Worm (Caenorhabditis elegans) whole organism, young adult: ENCODE data around the gene atic-1.

Experiments used
- B0035.1 ChIP-seq: sonication (generic microtip); optimal IDR thresholded peaks from 2 replicates; lab custom pipeline; 2016; ENCODE audit warnings: missing genetic modification characterization, mild to moderate bottlenecking, missing compliant biosample characterization, missing genotype, missing genetic modification reagents
- C17E4.6 ChIP-seq: fragments of 200-800 bp; sonication (Bioruptor generic); IDR thresholded peaks from 2 replicates; pipeline ENCODE4 v1.3.6; 2022; ENCODE audit warnings: missing genetic modification reagents, missing genetic modification characterization, missing compliant biosample characterization
- D2030.7 ChIP-seq: fragments of 200-800 bp; sonication (Bioruptor generic); IDR thresholded peaks from 2 replicates; pipeline ENCODE4 v1.3.6; 2022; ENCODE audit warnings: missing genetic modification reagents, missing genetic modification characterization, missing compliant biosample characterization
- F10E7.11 ChIP-seq: sonication (generic microtip); optimal IDR thresholded peaks from 2 replicates; lab custom pipeline; 2017; ENCODE audit warnings: mild to moderate bottlenecking, missing genetic modification characterization, moderate library complexity, missing compliant biosample characterization
- F39B2.1 ChIP-seq: fragments of 200-800 bp; sonication (Bioruptor generic); IDR thresholded peaks from 2 replicates; pipeline ENCODE4 v1.3.6; 2022; ENCODE audit warnings: missing genetic modification reagents, missing genetic modification characterization, missing compliant biosample characterization
- F49E8.2 ChIP-seq: sonication (generic microtip); optimal IDR thresholded peaks from 3 replicates; lab custom pipeline; 2017; ENCODE audit warnings: missing genetic modification characterization, mild to moderate bottlenecking, missing compliant biosample characterization, antibody characterized with exemption, moderate library complexity; ENCODE audit not compliant: insufficient read depth
- F55B11.4 ChIP-seq: sonication (generic microtip); optimal IDR thresholded peaks from 2 replicates; lab custom pipeline; 2016; ENCODE audit warnings: missing compliant biosample characterization, missing genetic modification characterization, borderline replicate concordance; ENCODE audit not compliant: insufficient read depth
- F57A8.1 ChIP-seq: fragments of 200-800 bp; sonication (Bioruptor generic); optimal IDR thresholded peaks from 2 replicates; lab custom pipeline; 2018; ENCODE audit warnings: mild to moderate bottlenecking, missing genetic modification characterization, moderate library complexity, missing compliant biosample characterization
- K12H6.12 ChIP-seq: fragments of 200-800 bp; sonication (Bioruptor generic); optimal IDR thresholded peaks from 2 replicates; lab custom pipeline; 2018; ENCODE audit warnings: mild to moderate bottlenecking, missing genetic modification characterization, missing compliant biosample characterization
- Y79H2A.3 ChIP-seq: fragments of 200-800 bp; sonication (Bioruptor generic); conservative IDR thresholded peaks from 2 replicates; pipeline ENCODE4 v1.3.6; 2022; ENCODE audit warnings: missing genetic modification reagents, missing genetic modification characterization, missing compliant biosample characterization
- ama-1 ChIP-seq, 3 experiments: fragments of 150-350 bp in 1 of 3; sonication (generic microtip) in 2 of 3; optimal IDR thresholded peaks; 2 replicates each; lab custom pipeline; 2014 to 2018; ENCODE audit warnings: missing biosample characterization in 2 of 3, missing genetic modification characterization in 2 of 3, missing genetic modification reagents in 2 of 3
- aptf-2 ChIP-seq: fragments of 200-800 bp; sonication (Bioruptor generic); conservative IDR thresholded peaks from 2 replicates; pipeline ENCODE4 v1.3.6; 2022; ENCODE audit warnings: missing genetic modification reagents, missing genetic modification characterization, missing compliant biosample characterization
- attf-6 ChIP-seq: fragments of 200-800 bp; sonication (Bioruptor generic); IDR thresholded peaks from 2 replicates; pipeline ENCODE4 v1.3.6; 2022; ENCODE audit warnings: missing genetic modification reagents, missing genetic modification characterization, missing compliant biosample characterization
- ccch-3 ChIP-seq: fragments of 200-800 bp; sonication (Bioruptor generic); optimal IDR thresholded peaks from 2 replicates; lab custom pipeline; 2018; ENCODE audit warnings: mild to moderate bottlenecking, missing genetic modification characterization, missing compliant biosample characterization
- ceh-100 ChIP-seq: fragments of 200-800 bp; sonication (Bioruptor generic); IDR thresholded peaks from 2 replicates; pipeline ENCODE4 v1.3.6; 2022; ENCODE audit warnings: missing genetic modification reagents, missing genetic modification characterization, missing compliant biosample characterization
- ceh-58 ChIP-seq: fragments of 200-800 bp; sonication (Bioruptor generic); IDR thresholded peaks from 2 replicates; pipeline ENCODE4 v1.3.6; 2022; ENCODE audit warnings: missing genetic modification characterization, missing compliant biosample characterization
- ceh-79 ChIP-seq: sonication (generic microtip); optimal IDR thresholded peaks from 2 replicates; lab custom pipeline; 2017; ENCODE audit warnings: mild to moderate bottlenecking, missing genetic modification characterization, missing compliant biosample characterization
- die-1 ChIP-seq: sonication (generic microtip); optimal IDR thresholded peaks from 2 replicates; lab custom pipeline; 2016; ENCODE audit warnings: missing genotype, mild to moderate bottlenecking, missing genetic modification characterization, missing compliant biosample characterization
- dox-1 ChIP-seq: fragments of 200-800 bp; sonication (Bioruptor generic); IDR thresholded peaks from 2 replicates; pipeline ENCODE4 v1.3.6; 2022; ENCODE audit warnings: missing genetic modification reagents, missing genetic modification characterization, missing compliant biosample characterization
- dpff-1 ChIP-seq: sonication (generic microtip); optimal IDR thresholded peaks from 2 replicates; lab custom pipeline; 2017; ENCODE audit warnings: mild to moderate bottlenecking, missing genetic modification characterization, missing compliant biosample characterization
- dpl-1 ChIP-seq: fragments of 150-350 bp; optimal IDR thresholded peaks from 2 replicates; lab custom pipeline; 2014; ENCODE audit warnings: missing biosample characterization, missing genetic modification reagents, missing genetic modification characterization
- efl-1 ChIP-seq: fragments of 150-350 bp; optimal IDR thresholded peaks from 2 replicates; lab custom pipeline; 2014; ENCODE audit warnings: missing biosample characterization, missing genetic modification reagents, missing genetic modification characterization
- egrh-3 ChIP-seq: fragments of 200-800 bp; sonication (Bioruptor generic); IDR thresholded peaks from 2 replicates; pipeline ENCODE4 v1.3.6; 2022; ENCODE audit warnings: missing genetic modification reagents, missing genetic modification characterization, missing compliant biosample characterization
- ekl-4 ChIP-seq: fragments of 200-800 bp; sonication (Bioruptor generic); IDR thresholded peaks from 2 replicates; pipeline ENCODE4 v1.3.6; 2022; ENCODE audit warnings: missing genetic modification reagents, missing genetic modification characterization, missing compliant biosample characterization
- gei-17 ChIP-seq: fragments of 200-800 bp; sonication (Bioruptor generic); optimal IDR thresholded peaks from 2 replicates; lab custom pipeline; 2018; ENCODE audit warnings: mild to moderate bottlenecking, missing genetic modification characterization, missing compliant biosample characterization
- him-1 ChIP-seq: sonication (generic microtip); optimal IDR thresholded peaks from 2 replicates; lab custom pipeline; 2016; ENCODE audit warnings: missing genotype, missing genetic modification reagents, missing genetic modification characterization, missing compliant biosample characterization
- hlh-12 ChIP-seq: sonication (generic microtip); optimal IDR thresholded peaks from 2 replicates; lab custom pipeline; 2016; ENCODE audit warnings: missing genetic modification characterization, missing compliant biosample characterization
- lir-1 ChIP-seq: fragments of 200-800 bp; sonication (Bioruptor generic); conservative IDR thresholded peaks from 2 replicates; pipeline ENCODE4 v1.3.6; 2022; ENCODE audit warnings: missing genetic modification reagents, missing genetic modification characterization, missing compliant biosample characterization
- lsy-27 ChIP-seq: sonication (generic microtip); optimal IDR thresholded peaks from 2 replicates; lab custom pipeline; 2017; ENCODE audit warnings: missing genetic modification characterization, mild to moderate bottlenecking, missing compliant biosample characterization, antibody characterized with exemption, missing genotype, borderline replicate concordance; ENCODE audit not compliant: insufficient read depth
- madf-3 ChIP-seq: fragments of 200-800 bp; sonication (Bioruptor generic); IDR thresholded peaks from 2 replicates; pipeline ENCODE4 v1.3.6; 2022; ENCODE audit warnings: missing genetic modification reagents, missing genetic modification characterization, missing compliant biosample characterization
- madf-6 ChIP-seq: fragments of 200-800 bp; sonication (Bioruptor generic); IDR thresholded peaks from 2 replicates; pipeline ENCODE4 v1.3.6; 2022; ENCODE audit warnings: missing genetic modification reagents, missing genetic modification characterization, missing compliant biosample characterization
- nhr-120 ChIP-seq: fragments of 200-800 bp; sonication (Bioruptor generic); IDR thresholded peaks from 2 replicates; pipeline ENCODE4 v1.3.6; 2022; ENCODE audit warnings: missing genetic modification characterization, missing compliant biosample characterization
- nhr-80 ChIP-seq: sonication (generic microtip); optimal IDR thresholded peaks from 2 replicates; lab custom pipeline; 2016; ENCODE audit warnings: missing genetic modification characterization, missing compliant biosample characterization
- pbrm-1 ChIP-seq: fragments of 200-800 bp; sonication (Bioruptor generic); IDR thresholded peaks from 2 replicates; pipeline ENCODE4 v1.3.6; 2022; ENCODE audit warnings: missing genetic modification reagents, missing genetic modification characterization, missing compliant biosample characterization
- pha-4 ChIP-seq: fragments of 150-350 bp; sonication (generic microtip); optimal IDR thresholded peaks from 2 replicates; lab custom pipeline; 2014; ENCODE audit warnings: missing biosample characterization, missing genetic modification reagents, missing genetic modification characterization
- rcor-1 ChIP-seq: fragments of 200-800 bp; sonication (Bioruptor generic); IDR thresholded peaks from 2 replicates; pipeline ENCODE4 v1.3.6; 2022; ENCODE audit warnings: missing genetic modification reagents, missing genetic modification characterization, missing compliant biosample characterization
- sea-2 ChIP-seq: fragments of 200-800 bp; sonication (Bioruptor generic); IDR thresholded peaks from 2 replicates; pipeline ENCODE4 v1.3.6; 2022; ENCODE audit warnings: missing genetic modification characterization, missing compliant biosample characterization
- snpc-1.3 ChIP-seq: sonication (generic microtip); optimal IDR thresholded peaks from 2 replicates; lab custom pipeline; 2017; ENCODE audit warnings: missing genetic modification characterization, mild to moderate bottlenecking, missing compliant biosample characterization, antibody characterized with exemption, moderate library complexity, missing genotype, missing genetic modification reagents; ENCODE audit not compliant: insufficient read depth
- snpc-3.4 ChIP-seq: sonication (generic microtip); optimal IDR thresholded peaks from 2 replicates; lab custom pipeline; 2017; ENCODE audit warnings: missing genetic modification characterization, mild to moderate bottlenecking, missing compliant biosample characterization, antibody characterized with exemption, moderate library complexity, missing genotype, missing genetic modification reagents
- sptf-2 ChIP-seq: fragments of 200-800 bp; sonication (Bioruptor generic); optimal IDR thresholded peaks from 2 replicates; lab custom pipeline; 2018; ENCODE audit warnings: mild to moderate bottlenecking, missing genetic modification characterization, missing compliant biosample characterization
- tlf-1 ChIP-seq: fragments of 200-800 bp; sonication (Bioruptor generic); optimal IDR thresholded peaks from 2 replicates; lab custom pipeline; 2018; ENCODE audit warnings: mild to moderate bottlenecking, missing genetic modification characterization, missing compliant biosample characterization
- xnd-1 ChIP-seq: sonication (generic microtip); optimal IDR thresholded peaks from 2 replicates; lab custom pipeline; 2016; ENCODE audit warnings: missing genotype, missing genetic modification reagents, missing genetic modification characterization, missing compliant biosample characterization
- ztf-22 ChIP-seq: fragments of 200-800 bp; sonication (Bioruptor generic); optimal IDR thresholded peaks from 2 replicates; lab custom pipeline; 2018; ENCODE audit warnings: mild to moderate bottlenecking, missing genetic modification characterization, moderate library complexity, missing compliant biosample characterization
- ztf-28 ChIP-seq: fragments of 200-800 bp; sonication (Bioruptor generic); IDR thresholded peaks from 2 replicates; pipeline ENCODE4 v1.3.6; 2022; ENCODE audit warnings: missing genetic modification reagents, missing genetic modification characterization, missing compliant biosample characterization

The atic-1 gene

DNA sequence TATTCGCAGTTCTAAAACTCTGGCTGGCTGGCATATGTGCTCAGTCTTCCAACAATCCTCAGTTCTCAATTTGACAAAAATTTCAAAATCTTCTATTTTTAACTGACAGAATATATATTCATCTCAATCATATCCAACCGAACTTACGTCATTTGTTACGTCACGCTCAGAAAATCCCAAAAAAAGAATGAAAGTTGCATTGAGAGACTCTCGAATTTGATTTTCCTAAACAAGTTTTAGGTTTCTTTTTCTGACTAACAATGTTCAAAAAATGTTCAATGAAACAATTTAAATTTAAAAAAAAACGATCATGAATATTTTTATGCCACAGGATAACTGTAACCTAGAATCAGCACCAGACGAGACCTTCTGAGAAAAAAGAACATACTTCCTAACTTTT lies 16.1 kb downstream of the atic-1 start (continued):
- TF ChIP-seq ccch-3 (GFP tag; lab: Kevin White, UChicago) = no peak
- no peak for TF ChIP-seq dpff-1 (tag; lab: Kevin White, UChicago)
- TF ChIP-seq attf-6 = no peak

DNA sequence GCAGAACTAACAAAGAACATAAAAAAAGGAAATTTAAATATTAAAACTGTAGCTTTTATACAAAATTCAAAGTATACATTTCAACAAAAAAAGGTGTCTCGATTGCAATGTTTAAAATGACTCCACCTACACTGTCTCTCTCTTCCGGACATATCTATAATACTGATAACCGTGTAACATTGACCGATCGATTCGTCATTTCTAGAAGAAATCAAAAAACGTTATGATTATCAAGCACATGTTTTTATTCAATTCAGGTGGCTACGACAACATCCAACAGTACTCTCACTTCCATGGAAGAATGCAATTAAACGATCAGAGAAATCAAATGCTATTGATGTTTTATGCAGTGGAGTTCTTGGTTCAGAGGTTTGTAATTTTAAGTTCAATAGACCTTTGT lies 16.7 kb downstream of the atic-1 start:
- TF ChIP-seq nhr-80 (tag; lab: Kevin White, UChicago) (peak; percentile 70), nhr-120 (GFP tag; lab: Robert Waterston, UW) (no peak)
- TF ChIP-seq, all 124 proteins: peak for 1

DNA sequence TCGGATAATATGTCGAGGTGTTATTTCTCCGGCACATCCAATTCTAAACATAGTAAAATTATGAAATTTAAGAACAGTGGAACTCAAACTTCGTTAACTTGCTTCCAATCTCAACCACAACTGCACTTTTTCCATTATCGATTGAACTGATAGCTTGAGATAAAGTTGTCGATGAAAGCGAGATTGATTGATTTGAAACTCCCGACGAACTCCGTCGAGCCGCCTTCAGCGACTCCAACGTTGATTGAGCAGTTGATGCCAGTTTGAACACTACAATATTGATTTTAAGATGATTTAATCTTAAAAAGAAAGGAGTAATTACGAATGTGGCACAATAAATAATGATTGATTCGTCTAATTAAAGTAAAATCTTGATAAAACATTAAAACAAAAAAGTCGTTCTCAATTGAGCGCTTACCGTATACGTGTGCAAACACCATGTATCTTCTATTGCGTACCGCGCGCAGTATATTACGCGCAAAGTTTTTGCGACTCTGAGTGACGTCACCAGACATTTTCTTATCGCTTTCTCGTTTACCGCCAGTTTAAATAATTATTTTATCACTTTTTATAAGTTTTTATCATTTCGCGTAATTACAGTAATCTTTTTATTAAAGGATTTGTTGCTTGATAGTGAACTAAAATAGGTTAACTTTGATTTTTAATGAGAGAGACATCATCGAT lies 20.5 kb downstream of the atic-1 start, which contains the start of gene arp-11:
Gene arp-11 (minus strand): TSS at position 51 of the 684 bp plus-strand sequence.
- TF ChIP-seq F55B11.4 = no peak
- no peak for TF ChIP-seq madf-3 (GFP tag; lab: Robert Waterston, UW)
- TF ChIP-seq F39B2.1 = no peak
- TF ChIP-seq gei-17 = no peak
- no peak for TF ChIP-seq hlh-12 (tag; lab: Kevin White, UChicago)
- TF ChIP-seq pbrm-1 (GFP tag; lab: Robert Waterston, UW) = no peak
- no peak for TF ChIP-seq sea-2 (GFP tag; lab: Robert Waterston, UW)
- TF ChIP-seq snpc-3.4 (tag; lab: Kevin White, UChicago) = peak; percentile 11
- TF ChIP-seq efl-1 (GFP tag; lab: Kevin White, UChicago) = peak; percentile 26
- no peak for TF ChIP-seq xnd-1 (tag; lab: Kevin White, UChicago)
- TF ChIP-seq lir-1 (GFP tag; lab: Robert Waterston, UW) = no peak
- TF ChIP-seq lsy-27 (tag; lab: Kevin White, UChicago) = no peak
- no peak for TF ChIP-seq F57A8.1 (GFP tag; lab: Kevin White, UChicago)
- no peak for TF ChIP-seq ceh-100 (GFP tag; lab: Robert Waterston, UW)
- no peak for TF ChIP-seq D2030.7
- TF ChIP-seq B0035.1 (tag; lab: Kevin White, UChicago) = no peak
- TF ChIP-seq rcor-1 (GFP tag; lab: Robert Waterston, UW) = no peak
- TF ChIP-seq C17E4.6 (GFP tag; lab: Robert Waterston, UW) = no peak
- TF ChIP-seq ztf-22 (GFP tag; lab: Kevin White, UChicago) = no peak
- no peak for TF ChIP-seq egrh-3 (GFP tag; lab: Robert Waterston, UW)
- no peak for TF ChIP-seq him-1 (tag; lab: Kevin White, UChicago)
- no peak for TF ChIP-seq Y79H2A.3 (GFP tag; lab: Robert Waterston, UW)
- no peak for TF ChIP-seq ztf-28 (GFP tag; lab: Robert Waterston, UW)
- peak; percentile 61; the same call in 1 of the 2 replicates for TF ChIP-seq madf-6 (GFP tag; lab: Robert Waterston, UW)
- peak; percentile 29 for TF ChIP-seq snpc-1.3 (tag; lab: Kevin White, UChicago)
- no peak for TF ChIP-seq dpl-1
- no peak for TF ChIP-seq ceh-79 (tag; lab: Kevin White, UChicago)
- TF ChIP-seq ceh-58 = no peak
- no peak for TF ChIP-seq ama-1 (optimal IDR thresholded peaks at IDR 0.05; lab: Kevin White, UChicago)
- no peak for TF ChIP-seq ama-1 (GFP tag; optimal IDR thresholded peaks at IDR 0.05; lab: Kevin White, UChicago)
- TF ChIP-seq ekl-4 (GFP tag; lab: Robert Waterston, UW) = no peak
- TF ChIP-seq aptf-2 (GFP tag; lab: Robert Waterston, UW) = no peak
- TF ChIP-seq tlf-1 (GFP tag; lab: Kevin White, UChicago) = peak; percentile 0
- no peak for TF ChIP-seq die-1 (tag; lab: Kevin White, UChicago)
- no peak for TF ChIP-seq pha-4 (tag; lab: Kevin White, UChicago)
- no peak for TF ChIP-seq K12H6.12 (tag; lab: Kevin White, UChicago)
- TF ChIP-seq F49E8.2 (tag; lab: Kevin White, UChicago) = no peak
- no peak for TF ChIP-seq F10E7.11 (tag; lab: Kevin White, UChicago)
- no peak for TF ChIP-seq sptf-2 (GFP tag; lab: Kevin White, UChicago)
- peak; percentile 61 for TF ChIP-seq dox-1 (GFP tag; lab: Robert Waterston, UW)
